Worm (Caenorhabditis elegans): Measurements from ENCODE around the gene R05D3.12.
A peak's percentile ranks its signal among the peaks of the same experiment; 100 is the strongest.

Gene R05D3.12

DNA sequence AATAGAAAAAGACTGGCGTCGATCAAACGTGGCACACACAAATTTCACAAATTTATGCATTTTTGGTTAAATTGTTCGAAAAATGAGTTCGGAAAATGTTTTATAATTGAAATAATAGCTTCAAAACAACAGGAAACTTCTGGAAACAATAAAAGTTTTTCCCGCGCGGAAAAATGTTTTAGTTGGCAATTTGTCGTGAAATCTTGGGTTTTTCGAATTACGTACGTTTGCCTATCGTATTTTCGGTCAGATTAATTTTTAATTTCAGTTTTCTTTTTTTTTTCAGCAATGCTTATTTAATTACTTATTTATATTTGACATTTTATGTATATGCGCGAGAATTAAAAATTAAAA is 25.3 kb upstream of the R05D3.12 start:
- TF ChIP-seq hmg-20 (GFP tag; IDR thresholded peaks at IDR 0.05) (no peak), nfya-1 (tag; optimal IDR thresholded peaks at IDR 0.05; ENCODE audit: borderline replicate concordance, insufficient read depth) (no peak), rpc-1 (optimal IDR thresholded peaks at IDR 0.05) (no peak), rpc-1 (tag; optimal IDR thresholded peaks at IDR 0.05) (no peak), egl-18 (GFP tag; IDR thresholded peaks at IDR 0.05) (no peak), snpc-1.1 (tag; optimal IDR thresholded peaks at IDR 0.05; ENCODE audit: insufficient read depth) (no peak), unc-130 (GFP tag; optimal IDR thresholded peaks at IDR 0.05) (no peak), hlh-26 (GFP tag; conservative IDR thresholded peaks at IDR 0.05) (no peak), nhr-80 (tag; optimal IDR thresholded peaks at IDR 0.05) (no peak), lag-1 (GFP tag; IDR thresholded peaks at IDR 0.05) (no peak), ztf-18 (tag; optimal IDR thresholded peaks at IDR 0.05) (no peak), ztf-22 (GFP tag; optimal IDR thresholded peaks at IDR 0.05) (no peak), D2030.7 (GFP tag; IDR thresholded peaks at IDR 0.05) (peak; percentile 67), F49E8.2 (tag; optimal IDR thresholded peaks at IDR 0.05; ENCODE audit: insufficient read depth) (no peak), sdz-38 (tag; optimal IDR thresholded peaks at IDR 0.05) (no peak), nhr-120 (GFP tag; IDR thresholded peaks at IDR 0.05) (no peak), Y56A3A.18 (GFP tag; IDR thresholded peaks at IDR 0.05) (no peak), pha-4 (tag; optimal IDR thresholded peaks at IDR 0.05) (no peak), mxl-1 (tag; optimal IDR thresholded peaks at IDR 0.05) (no peak), nhr-90 (tag; optimal IDR thresholded peaks at IDR 0.05) (no peak), egl-44 (GFP tag; IDR thresholded peaks at IDR 0.05) (no peak), repo-1 (tag; optimal IDR thresholded peaks at IDR 0.05) (no peak), bed-1 (GFP tag; IDR thresholded peaks at IDR 0.05) (no peak), let-526 (GFP tag; IDR thresholded peaks at IDR 0.05) (no peak), hlh-12 (tag; optimal IDR thresholded peaks at IDR 0.05) (no peak), dpl-1 (GFP tag; optimal IDR thresholded peaks at IDR 0.05) (peak; percentile 73), F23B12.7 (tag; optimal IDR thresholded peaks at IDR 0.05; ENCODE audit: insufficient read depth) (no peak), die-1 (tag; optimal IDR thresholded peaks at IDR 0.05) (no peak), F37B4.10 (GFP tag; IDR thresholded peaks at IDR 0.05) (no peak), lir-1 (GFP tag; conservative IDR thresholded peaks at IDR 0.05) (no peak), ccch-3 (GFP tag; optimal IDR thresholded peaks at IDR 0.05) (no peak), lin-54 (GFP tag; optimal IDR thresholded peaks at IDR 0.05) (peak; percentile 9), Y79H2A.3 (GFP tag; conservative IDR thresholded peaks at IDR 0.05) (no peak), F33H1.4 (GFP tag; IDR thresholded peaks at IDR 0.05) (peak; percentile 61), B0019.2 (GFP tag; conservative IDR thresholded peaks at IDR 0.05) (peak; percentile 70), Y67H2A.10 (GFP tag; conservative IDR thresholded peaks at IDR 0.05) (no peak), madf-8 (GFP tag; conservative IDR thresholded peaks at IDR 0.05) (peak; percentile 64), F55B11.4 (tag; optimal IDR thresholded peaks at IDR 0.05; ENCODE audit: borderline replicate concordance, insufficient read depth) (no peak), B0035.1 (tag; optimal IDR thresholded peaks at IDR 0.05) (no peak), K12H6.12 (tag; optimal IDR thresholded peaks at IDR 0.05) (no peak), cebp-2 (GFP tag; IDR thresholded peaks at IDR 0.05) (no peak), attf-3 (GFP tag; conservative IDR thresholded peaks at IDR 0.05) (no peak), xnd-1 (tag; optimal IDR thresholded peaks at IDR 0.05) (peak; percentile 15), F57C9.4 (tag; optimal IDR thresholded peaks at IDR 0.05) (no peak), B0336.3 (GFP tag; IDR thresholded peaks at IDR 0.05) (no peak), madf-6 (GFP tag; IDR thresholded peaks at IDR 0.05) (peak; percentile 84), efl-1 (GFP tag; optimal IDR thresholded peaks at IDR 0.05) (peak; percentile 85), somi-1 (GFP tag; optimal IDR thresholded peaks at IDR 0.05) (no peak), ztf-3 (GFP tag; optimal IDR thresholded peaks at IDR 0.05) (no peak), ztf-26 (tag; optimal IDR thresholded peaks at IDR 0.05) (no peak), sptf-2 (GFP tag; optimal IDR thresholded peaks at IDR 0.05) (no peak)
